Worm (Caenorhabditis elegans) whole organism, L3 larva: ENCODE data around the gene T08B6.9.

Experiments
- ceh-16 ChIP-seq: sonication (generic microtip); optimal IDR thresholded peaks from 2 replicates; lab custom pipeline; 2017; ENCODE audit warnings: missing biosample characterization, missing genetic modification characterization
- ceh-28 ChIP-seq: fragments of 150-350 bp; optimal IDR thresholded peaks from 2 replicates; lab custom pipeline; 2014; ENCODE audit warnings: missing biosample characterization, missing genetic modification reagents, missing genetic modification characterization
- ceh-82 ChIP-seq: fragments of 150-350 bp; optimal IDR thresholded peaks from 2 replicates; lab custom pipeline; 2014; ENCODE audit warnings: missing biosample characterization, missing genetic modification characterization
- daf-12 ChIP-seq: fragments of 150-350 bp; optimal IDR thresholded peaks from 2 replicates; lab custom pipeline; 2014; ENCODE audit warnings: missing biosample characterization, missing genetic modification reagents, missing genetic modification characterization
- egl-27 ChIP-seq: sonication (generic microtip); optimal IDR thresholded peaks from 4 replicates; lab custom pipeline; 2017; ENCODE audit warnings: missing biosample characterization, missing genetic modification reagents, missing genetic modification characterization
- elt-1 ChIP-seq: fragments of 150-350 bp; optimal IDR thresholded peaks from 2 replicates; lab custom pipeline; 2014; ENCODE audit warnings: missing biosample characterization, missing genetic modification characterization
- elt-2 ChIP-seq: sonication (generic microtip); optimal IDR thresholded peaks from 2 replicates; lab custom pipeline; 2016; ENCODE audit warnings: missing genetic modification reagents, mild to moderate bottlenecking, missing genetic modification characterization, missing compliant biosample characterization
- elt-3 ChIP-seq, 3 experiments: fragments of 150-350 bp in 1 of 3; sonication (generic microtip) in 2 of 3; optimal IDR thresholded peaks; 2 replicates in 2 of 3; 4 replicates in 1 of 3; lab custom pipeline; 2014 to 2017; ENCODE audit warnings: missing biosample characterization in 3 of 3, missing genetic modification characterization in 3 of 3
- fos-1 ChIP-seq: fragments of 150-350 bp; optimal IDR thresholded peaks from 2 replicates; lab custom pipeline; 2014; ENCODE audit warnings: missing biosample characterization, missing genetic modification characterization
- hmg-11 ChIP-seq: sonication (generic microtip); optimal IDR thresholded peaks from 2 replicates; lab custom pipeline; 2016; ENCODE audit warnings: missing genetic modification characterization, missing compliant biosample characterization
- lin-15B ChIP-seq: fragments of 150-350 bp; optimal IDR thresholded peaks from 2 replicates; lab custom pipeline; 2014; ENCODE audit warnings: missing biosample characterization, missing genetic modification characterization
- lin-39 ChIP-seq: fragments of 150-350 bp; optimal IDR thresholded peaks from 2 replicates; lab custom pipeline; 2018; ENCODE audit warnings: missing biosample characterization, missing genetic modification reagents, missing genetic modification characterization
- lsy-12 ChIP-seq: sonication (generic microtip); optimal IDR thresholded peaks from 2 replicates; lab custom pipeline; 2016; ENCODE audit warnings: mild to moderate bottlenecking, missing genetic modification characterization, missing compliant biosample characterization
- mdl-1 ChIP-seq: fragments of 150-350 bp; optimal IDR thresholded peaks from 2 replicates; lab custom pipeline; 2014; ENCODE audit warnings: missing biosample characterization, missing genetic modification characterization
- nfya-1 ChIP-seq: sonication (generic microtip); optimal IDR thresholded peaks from 2 replicates; lab custom pipeline; 2017; ENCODE audit warnings: missing genetic modification characterization, mild to moderate bottlenecking, missing compliant biosample characterization, antibody characterized with exemption, moderate library complexity; ENCODE audit not compliant: insufficient read depth
- nhr-12 ChIP-seq: fragments of 150-350 bp; optimal IDR thresholded peaks from 2 replicates; lab custom pipeline; 2014; ENCODE audit warnings: missing biosample characterization, missing genetic modification characterization
- nhr-28 ChIP-seq: fragments of 150-350 bp; optimal IDR thresholded peaks from 2 replicates; lab custom pipeline; 2014; ENCODE audit warnings: missing biosample characterization, missing genetic modification characterization
- nhr-43 ChIP-seq: sonication (generic microtip); optimal IDR thresholded peaks from 2 replicates; lab custom pipeline; 2016; ENCODE audit warnings: mild to moderate bottlenecking, missing genetic modification characterization, missing compliant biosample characterization; ENCODE audit not compliant: poor library complexity, severe bottlenecking
- nhr-67 ChIP-seq: fragments of 150-350 bp; optimal IDR thresholded peaks from 2 replicates; lab custom pipeline; 2014; ENCODE audit warnings: missing biosample characterization, missing genetic modification characterization
- pha-4 ChIP-seq: fragments of 150-350 bp; optimal IDR thresholded peaks from 2 replicates; lab custom pipeline; 2014; ENCODE audit warnings: missing biosample characterization, missing genetic modification reagents, missing genetic modification characterization
- pqm-1 ChIP-seq: fragments of 150-350 bp; optimal IDR thresholded peaks from 2 replicates; lab custom pipeline; 2017; ENCODE audit warnings: missing biosample characterization, missing genetic modification characterization, inconsistent platforms
- tbx-2 ChIP-seq: sonication (generic microtip); optimal IDR thresholded peaks from 2 replicates; lab custom pipeline; 2016; ENCODE audit warnings: mild to moderate bottlenecking, missing genetic modification characterization, missing compliant biosample characterization
- unc-39 ChIP-seq: sonication (generic microtip); optimal IDR thresholded peaks from 4 replicates; lab custom pipeline; 2017; ENCODE audit warnings: missing biosample characterization, missing genetic modification characterization
- unc-62 ChIP-seq: fragments of 150-350 bp; sonication (generic microtip); optimal IDR thresholded peaks from 4 replicates; lab custom pipeline; 2014; ENCODE audit warnings: missing biosample characterization, missing genetic modification reagents, missing genetic modification characterization
- zag-1 ChIP-seq: fragments of 150-350 bp; optimal IDR thresholded peaks from 2 replicates; lab custom pipeline; 2014; ENCODE audit warnings: missing biosample characterization, missing genetic modification characterization

The T08B6.9 gene

DNA sequence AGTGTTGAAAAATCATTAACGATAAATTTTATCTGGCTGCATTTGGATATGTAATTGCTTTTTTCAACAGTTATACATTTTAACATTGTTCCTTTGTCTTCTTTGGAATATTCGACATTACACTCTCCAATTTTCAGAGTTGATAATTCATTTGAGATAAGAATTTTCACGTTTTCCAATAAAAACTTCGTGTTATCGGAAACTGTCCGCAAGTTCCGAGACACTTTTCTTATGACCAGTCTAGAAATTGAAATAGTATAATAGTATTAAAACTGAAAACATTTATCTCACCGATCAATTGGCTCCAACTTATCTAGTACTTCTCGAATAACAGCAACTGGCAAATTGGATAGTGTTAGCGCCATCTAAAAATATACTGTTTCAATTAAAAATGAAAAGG is 47.0 kb downstream of the T08B6.9 start, which contains the start of gene fbxa-86:
fbxa-86 (minus strand) TSS at position 367 of the 400 bp plus-strand sequence.
- TF ChIP-seq elt-2 (tag; lab: Kevin White, UChicago) (peak; percentile 57), nhr-28 (tag; lab: Kevin White, UChicago) (no peak), pqm-1 (tag; lab: Kevin White, UChicago) (peak; percentile 30), unc-39 (no peak)
- TF ChIP-seq, all 47 proteins: peak for 2

- no peak for TF ChIP-seq ceh-16
- TF ChIP-seq mdl-1 (tag; lab: Kevin White, UChicago): no peak
- TF ChIP-seq nhr-67 (tag; lab: Kevin White, UChicago): no peak
- TF ChIP-seq ceh-82: no peak
- no peak for TF ChIP-seq fos-1
Measured at ce11 chrIV:4938664-4939063, 48.0 kb downstream of the T08B6.9 start, which contains the start of gene str-168. str-168 (plus strand) TSS chrIV:4938964.

ce11 chrIV:4941681-4942080 is 51.0 kb downstream of the T08B6.9 start, which contains the start of gene Y9C9A.5:
Y9C9A.5 (plus strand) TSS chrIV:4941981.
- TF ChIP-seq egl-27 (tag; lab: Kevin White, UChicago): no peak
- TF ChIP-seq lsy-12 (tag; lab: Kevin White, UChicago): no peak
- TF ChIP-seq nfya-1 (tag; lab: Kevin White, UChicago): no peak
- TF ChIP-seq unc-62 (GFP tag; lab: Kevin White, UChicago): no peak
- TF ChIP-seq nhr-67 (tag; lab: Kevin White, UChicago): no peak
- TF ChIP-seq nhr-43: no peak
- TF ChIP-seq tbx-2 (tag; lab: Kevin White, UChicago): no peak
- TF ChIP-seq hmg-11 (tag; lab: Kevin White, UChicago): no peak
- TF ChIP-seq ceh-28: no peak
- TF ChIP-seq lin-15B: no peak
- TF ChIP-seq pha-4 (tag; lab: Kevin White, UChicago): no peak
- no peak for TF ChIP-seq elt-3 (tag; optimal IDR thresholded peaks at IDR 0.05; lab: Kevin White, UChicago)
- TF ChIP-seq daf-12 (tag; lab: Kevin White, UChicago): no peak
- TF ChIP-seq nhr-12 (tag; lab: Kevin White, UChicago): no peak
- TF ChIP-seq zag-1 (tag; lab: Kevin White, UChicago): no peak
- TF ChIP-seq elt-1 (tag; lab: Kevin White, UChicago): no peak
- no peak for TF ChIP-seq lin-39 (tag; lab: Kevin White, UChicago)
- TF ChIP-seq nhr-28 (tag; lab: Kevin White, UChicago): no peak
